Worm (Caenorhabditis elegans): ENCODE measurements around the gene T08G3.6.

Gene T08G3.6

DNA sequence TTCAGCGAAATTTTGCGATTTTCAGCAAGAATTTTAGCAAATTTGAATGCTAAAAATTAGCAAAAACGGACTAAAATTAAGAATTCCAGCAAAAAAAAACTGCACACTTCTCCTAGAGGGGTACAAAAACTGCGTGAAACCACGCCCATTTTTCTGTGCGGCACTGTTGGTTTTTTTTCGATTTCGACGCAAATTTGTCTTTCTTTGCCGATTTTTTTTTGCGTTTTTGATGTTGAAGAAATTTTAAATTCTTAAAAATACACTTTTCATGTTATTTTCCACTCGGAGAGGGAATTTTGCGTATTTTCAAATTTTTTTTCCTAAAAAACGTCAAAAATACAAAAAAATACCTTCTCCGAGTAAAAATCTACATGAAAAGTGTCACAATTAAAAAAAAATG lies 41.8 kb upstream of the T08G3.6 start, which contains the start of gene syp-1:
syp-1 (plus strand) TSS at position 301 of the 400 bp plus-strand sequence.
- TF ChIP-seq zag-1 (tag; optimal IDR thresholded peaks at IDR 0.05), result no peak
- TF ChIP-seq nhr-77 (tag; optimal IDR thresholded peaks at IDR 0.05), result no peak
- TF ChIP-seq egl-13 (tag; optimal IDR thresholded peaks at IDR 0.05), result no peak
- TF ChIP-seq lin-14 (GFP tag; optimal IDR thresholded peaks at IDR 0.05), result no peak
- TF ChIP-seq skn-1 (tag; optimal IDR thresholded peaks at IDR 0.05), result no peak
- TF ChIP-seq dsc-1 (tag; optimal IDR thresholded peaks at IDR 0.05), result no peak
- TF ChIP-seq isw-1 (GFP tag; IDR thresholded peaks at IDR 0.05), result no peak
- no peak for TF ChIP-seq lin-39 (tag; optimal IDR thresholded peaks at IDR 0.05)

DNA sequence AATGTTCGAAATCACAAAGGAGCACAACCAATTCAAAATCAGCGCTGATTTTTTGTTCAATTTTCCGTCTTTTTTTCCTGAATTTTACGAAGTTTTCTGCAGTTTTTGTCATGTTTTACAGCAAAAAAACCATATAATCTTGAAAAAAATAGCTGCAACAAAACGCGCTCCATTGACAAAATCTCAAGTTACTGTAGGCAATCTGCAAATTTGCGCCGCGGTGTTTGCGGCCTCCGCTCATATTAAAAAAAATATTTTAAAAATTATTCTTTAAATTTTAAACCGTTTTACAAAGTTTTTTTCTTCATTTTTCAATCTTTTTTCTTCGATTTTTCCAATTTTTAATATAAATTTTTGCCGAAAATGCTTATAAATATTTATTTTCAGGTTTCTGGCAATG lies 40.4 kb upstream of the T08G3.6 start:
- TF ChIP-seq efl-1 (optimal IDR thresholded peaks at IDR 0.05) (peak in 1 of 2 experiments; percentile 85), efl-1 (GFP tag; optimal IDR thresholded peaks at IDR 0.05 in 1 of 2) (no peak), ama-1 (optimal IDR thresholded peaks at IDR 0.05) (no peak)

DNA sequence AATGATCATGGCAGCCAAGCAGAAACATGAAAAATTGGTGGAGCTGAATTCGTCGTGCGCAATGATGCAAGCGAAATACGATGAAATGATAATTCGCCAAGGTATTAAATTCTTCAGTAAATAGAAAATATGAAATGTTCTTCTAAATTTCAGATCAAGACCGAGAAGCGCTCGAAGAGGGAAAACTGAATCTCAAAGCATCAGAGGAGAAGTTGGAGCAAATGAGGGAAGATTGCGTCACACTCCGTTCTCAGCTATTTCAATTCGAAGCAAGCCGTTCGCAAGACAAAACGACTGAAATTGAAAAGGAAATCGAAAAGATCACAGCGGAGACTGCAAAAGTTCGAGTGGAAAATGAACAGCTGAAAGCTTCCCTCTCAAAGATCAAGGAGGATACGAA lies 39.4 kb upstream of the T08G3.6 start:
- TF ChIP-seq nhr-28 (tag; optimal IDR thresholded peaks at IDR 0.05), result no peak
- TF ChIP-seq ztf-4 (tag; optimal IDR thresholded peaks at IDR 0.05), result no peak

DNA sequence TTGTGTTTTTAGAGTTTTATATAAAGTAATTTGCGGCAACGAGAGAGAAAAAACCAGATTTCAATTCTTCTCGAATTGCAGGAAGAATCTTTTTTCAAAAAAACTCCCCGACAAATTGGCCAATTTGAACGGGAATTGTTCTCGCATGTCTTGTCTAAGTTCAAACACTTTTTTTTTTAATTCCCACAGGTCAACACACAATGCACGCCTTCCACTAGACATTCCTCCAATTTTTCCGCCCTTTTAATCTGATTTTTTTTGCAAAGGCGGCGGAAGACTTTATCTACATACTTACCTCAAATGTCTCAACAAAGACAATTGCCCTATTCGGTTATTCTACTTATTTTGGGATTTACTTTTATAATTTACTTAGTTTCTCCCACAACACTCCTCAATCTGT lies 38.1 kb upstream of the T08G3.6 start, which contains the start of gene F26D2.3:
F26D2.3 (plus strand) TSS at position 301 of the 400 bp plus-strand sequence.
- TF ChIP-seq rnt-1 (tag; optimal IDR thresholded peaks at IDR 0.05) (no peak), sup-37 (GFP tag; optimal IDR thresholded peaks at IDR 0.05) (no peak), mef-2 (tag; optimal IDR thresholded peaks at IDR 0.05) (no peak), egl-13 (tag; optimal IDR thresholded peaks at IDR 0.05) (no peak)

DNA sequence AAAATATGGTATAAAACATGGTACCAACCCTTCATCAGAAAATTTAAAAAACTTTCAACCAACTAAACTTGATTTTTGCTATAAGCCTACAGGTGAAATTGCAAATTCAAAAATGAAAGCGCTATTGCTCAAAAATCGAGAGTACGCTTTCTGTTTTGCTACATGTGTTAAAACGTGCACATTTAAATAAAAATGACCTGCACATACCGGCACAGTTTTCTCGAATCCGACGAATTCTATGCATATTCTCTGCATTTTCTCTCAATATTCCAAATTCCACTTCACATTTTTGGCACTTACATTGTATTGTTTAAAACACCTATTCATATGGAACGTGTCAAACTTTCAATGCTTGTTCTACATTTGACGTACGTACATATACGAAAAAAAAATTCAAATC lies 35.3 kb upstream of the T08G3.6 start, which contains the start of gene srh-145:
srh-145 (plus strand) TSS at position 193 of the 400 bp plus-strand sequence.
- TF ChIP-seq nhr-90 (tag; optimal IDR thresholded peaks at IDR 0.05; ENCODE audit: poor library complexity), result no peak
- no peak for TF ChIP-seq rnt-1 (tag; optimal IDR thresholded peaks at IDR 0.05)
- TF ChIP-seq fkh-4 (tag; optimal IDR thresholded peaks at IDR 0.05; ENCODE audit: borderline replicate concordance), result no peak
- TF ChIP-seq ceh-63 (GFP tag; optimal IDR thresholded peaks at IDR 0.05), result no peak
- TF ChIP-seq ceh-8 (GFP tag; optimal IDR thresholded peaks at IDR 0.05), result no peak
- no peak for TF ChIP-seq fos-1 (tag; optimal IDR thresholded peaks at IDR 0.05)
- TF ChIP-seq sup-37 (GFP tag; optimal IDR thresholded peaks at IDR 0.05), result no peak
- TF ChIP-seq nhr-47 (tag; optimal IDR thresholded peaks at IDR 0.05), result no peak
- TF ChIP-seq lin-14 (GFP tag; optimal IDR thresholded peaks at IDR 0.05), result no peak
- TF ChIP-seq F16B12.6 (tag; optimal IDR thresholded peaks at IDR 0.05), result no peak
- no peak for TF ChIP-seq nhr-237 (tag; optimal IDR thresholded peaks at IDR 0.05)
- no peak for TF ChIP-seq grh-1 (GFP tag; IDR thresholded peaks at IDR 0.05)
- TF ChIP-seq unc-86 (tag; optimal IDR thresholded peaks at IDR 0.05), result no peak
- TF ChIP-seq hpl-2 (GFP tag; optimal IDR thresholded peaks at IDR 0.05), result no peak
- TF ChIP-seq nhr-19 (GFP tag; conservative IDR thresholded peaks at IDR 0.05), result no peak
- TF ChIP-seq C34B4.2 (tag; optimal IDR thresholded peaks at IDR 0.05), result no peak
- no peak for TF ChIP-seq efl-1 (optimal IDR thresholded peaks at IDR 0.05)
- TF ChIP-seq efl-1 (GFP tag; optimal IDR thresholded peaks at IDR 0.05 in 1 of 2), result no peak
- no peak for TF ChIP-seq pqm-1 (tag; optimal IDR thresholded peaks at IDR 0.05)
- no peak for TF ChIP-seq nhr-85 (tag)

DNA sequence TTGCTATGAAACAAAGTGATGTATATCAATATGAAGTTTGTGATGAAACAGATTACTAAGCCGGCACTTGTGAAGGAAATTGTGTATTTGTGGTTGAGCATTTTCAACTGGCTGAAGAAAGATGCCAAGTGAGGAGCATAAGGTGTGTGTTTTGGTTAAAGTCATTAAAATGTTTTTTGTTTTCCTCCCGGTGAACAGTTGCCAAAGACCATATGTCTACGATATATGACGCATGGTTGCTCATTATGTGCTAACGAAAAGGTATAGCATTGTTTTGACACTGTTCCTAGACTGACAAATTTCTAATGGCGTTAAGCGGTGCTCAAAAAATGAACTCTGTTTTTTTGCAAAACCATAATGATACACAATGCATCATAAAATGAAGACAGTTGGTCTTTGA lies 28.8 kb upstream of the T08G3.6 start, which contains the start of gene str-55:
str-55 (minus strand) TSS at position 101 of the 400 bp plus-strand sequence.
- TF ChIP-seq hlh-4 (tag; optimal IDR thresholded peaks at IDR 0.05) (no peak), zip-4 (GFP tag; optimal IDR thresholded peaks at IDR 0.05) (no peak), ceh-63 (GFP tag; optimal IDR thresholded peaks at IDR 0.05) (no peak), fkh-4 (tag; optimal IDR thresholded peaks at IDR 0.05; ENCODE audit: borderline replicate concordance) (no peak), irx-1 (tag; optimal IDR thresholded peaks at IDR 0.05) (no peak), alr-1 (tag; optimal IDR thresholded peaks at IDR 0.05; ENCODE audit: borderline replicate concordance) (no peak), nhr-28 (tag; optimal IDR thresholded peaks at IDR 0.05) (no peak)
